Fruit fly (Drosophila melanogaster) whole organism: Measurements from ENCODE around the gene Irbp.

Source experiments
- CG8478 ChIP-seq: fragments of >200 bp; optimal IDR thresholded peaks from 2 replicates; lab custom pipeline; 2018; ENCODE audit warnings: inconsistent platforms
- Dll ChIP-seq: fragments of >200 bp; optimal IDR thresholded peaks from 2 replicates; lab custom pipeline; 2017
- EcR ChIP-seq, 2 experiments: fragments of >200 bp; optimal IDR thresholded peaks; 2 replicates each; lab custom pipeline; 2017; ENCODE audit warnings: missing biosample characterization in 2 of 2, missing genetic modification characterization in 2 of 2, missing genetic modification reagents in 2 of 2
- pan ChIP-seq: fragments of >200 bp; optimal IDR thresholded peaks from 2 replicates; lab custom pipeline; 2017
- psq ChIP-seq: fragments of >200 bp; optimal IDR thresholded peaks from 2 replicates; lab custom pipeline; 2017
- usp ChIP-seq: fragments of >200 bp; optimal IDR thresholded peaks from 2 replicates; lab custom pipeline; 2017; ENCODE audit warnings: missing biosample characterization, missing genetic modification characterization, mixed read lengths

Gene Irbp

dm6 chr3R:11393896-11394295, 16.0 kb upstream of the Irbp start:
- TF ChIP-seq usp (GFP tag; lab: Kevin White, UChicago) (no peak), psq (lab: Kevin White, UChicago) (no peak), EcR (GFP tag; optimal IDR thresholded peaks at IDR 0.05; lab: Kevin White, UChicago) (no peak)

dm6 chr3R:11395541-11395940, 14.3 kb upstream of the Irbp start:
- TF ChIP-seq psq (lab: Kevin White, UChicago) (no peak), EcR (GFP tag; optimal IDR thresholded peaks at IDR 0.05; lab: Kevin White, UChicago) (no peak), Dll (no peak), usp (GFP tag; lab: Kevin White, UChicago) (no peak), pan (lab: Kevin White, UChicago) (no peak), CG8478 (lab: Kevin White, UChicago) (no peak)

dm6 chr3R:11402894-11403293, 7.0 kb upstream of the Irbp start:
- TF ChIP-seq usp (GFP tag; lab: Kevin White, UChicago) (no peak), Dll (no peak), pan (lab: Kevin White, UChicago) (no peak), psq (lab: Kevin White, UChicago) (no peak), CG8478 (lab: Kevin White, UChicago) (no peak), EcR (GFP tag; optimal IDR thresholded peaks at IDR 0.05; lab: Kevin White, UChicago) (no peak)

dm6 chr3R:11407733-11408134, 2.1 kb upstream of the Irbp start, which contains the start of gene mRpL40:
Gene mRpL40 (plus strand): TSS chr3R:11407918.
- TF ChIP-seq EcR (GFP tag; optimal IDR thresholded peaks at IDR 0.05; lab: Kevin White, UChicago) (no peak), CG8478 (lab: Kevin White, UChicago) (no peak), usp (GFP tag; lab: Kevin White, UChicago) (no peak), psq (lab: Kevin White, UChicago) (no peak)

dm6 chr3R:11412371-11412770, 2.5 kb downstream of the Irbp start, which contains the start of gene Ipo9:
Gene Ipo9 (plus strand): TSS chr3R:11412522.
- TF ChIP-seq psq (lab: Kevin White, UChicago) (no peak), CG8478 (lab: Kevin White, UChicago) (no peak), pan (lab: Kevin White, UChicago) (no peak), Dll (no peak), EcR (GFP tag; optimal IDR thresholded peaks at IDR 0.05; lab: Kevin White, UChicago) (no peak), usp (GFP tag; lab: Kevin White, UChicago) (no peak)

- no peak for TF ChIP-seq CG8478 (lab: Kevin White, UChicago)
- TF ChIP-seq Dll, result no peak
- TF ChIP-seq EcR (GFP tag; optimal IDR thresholded peaks at IDR 0.05; lab: Kevin White, UChicago), result no peak
- TF ChIP-seq psq (lab: Kevin White, UChicago), result no peak
- no peak for TF ChIP-seq usp (GFP tag; lab: Kevin White, UChicago)
- no peak for TF ChIP-seq pan (lab: Kevin White, UChicago)
Observed at dm6 chr3R:11418568-11418967, 8.7 kb downstream of the Irbp start, which contains the start of the genes bumpel and CG45676. Gene bumpel (minus strand): TSS chr3R:11418668. Gene CG45676 (plus strand): TSS chr3R:11418885.

- TF ChIP-seq usp (GFP tag; lab: Kevin White, UChicago), result no peak
- no peak for TF ChIP-seq pan (lab: Kevin White, UChicago)
- TF ChIP-seq psq (lab: Kevin White, UChicago), result no peak
- no peak for TF ChIP-seq Dll
- TF ChIP-seq EcR (GFP tag; optimal IDR thresholded peaks at IDR 0.05; lab: Kevin White, UChicago), result no peak
- no peak for TF ChIP-seq CG8478 (lab: Kevin White, UChicago)
Observed at dm6 chr3R:11421643-11422122, 11.8 kb downstream of the Irbp start, which contains the start of the genes ninaG and Sptz. Gene ninaG (minus strand): TSS chr3R:11421693. Gene Sptz (plus strand): TSS chr3R:11422092.

- TF ChIP-seq Dll, result no peak
- TF ChIP-seq CG8478 (lab: Kevin White, UChicago), result no peak
- no peak for TF ChIP-seq usp (GFP tag; lab: Kevin White, UChicago)
- no peak for TF ChIP-seq EcR (GFP tag; optimal IDR thresholded peaks at IDR 0.05; lab: Kevin White, UChicago)
- no peak for TF ChIP-seq psq (lab: Kevin White, UChicago)
- TF ChIP-seq pan (lab: Kevin White, UChicago), result no peak
Observed at dm6 chr3R:11429814-11430213, 20.0 kb downstream of the Irbp start, which contains the start of gene Dtd. Gene Dtd (plus strand): TSS chr3R:11430061.

dm6 chr3R:11430307-11430706, 20.5 kb downstream of the Irbp start:
- TF ChIP-seq psq (lab: Kevin White, UChicago) (no peak), CG8478 (lab: Kevin White, UChicago) (no peak), pan (lab: Kevin White, UChicago) (no peak), EcR (GFP tag; optimal IDR thresholded peaks at IDR 0.05; lab: Kevin White, UChicago) (no peak), usp (GFP tag; lab: Kevin White, UChicago) (no peak), Dll (no peak)

- TF ChIP-seq Dll (no peak), EcR (GFP tag; optimal IDR thresholded peaks at IDR 0.05; lab: Kevin White, UChicago) (no peak), pan (lab: Kevin White, UChicago) (no peak), psq (lab: Kevin White, UChicago) (no peak), CG8478 (lab: Kevin White, UChicago) (no peak), usp (GFP tag; lab: Kevin White, UChicago) (no peak)
Observed at dm6 chr3R:11431395-11431977, 21.6 kb downstream of the Irbp start, which contains the start of the genes RpL24-like and CG5276. Gene RpL24-like (minus strand): TSS chr3R:11431582. Gene CG5276 (plus strand): TSS chr3R:11431738.

- TF ChIP-seq CG8478 (lab: Kevin White, UChicago) (no peak), psq (lab: Kevin White, UChicago) (no peak), usp (GFP tag; lab: Kevin White, UChicago) (no peak), Dll (no peak), EcR (GFP tag; optimal IDR thresholded peaks at IDR 0.05; lab: Kevin White, UChicago) (no peak), pan (lab: Kevin White, UChicago) (no peak)
Observed at dm6 chr3R:11435537-11436234, 25.8 kb downstream of the Irbp start, which contains the start of the genes Exd2 and CG5281. Gene Exd2 (minus strand): TSS chr3R:11435703. Gene CG5281 (plus strand): TSS chr3R:11435850.
